Worm (Caenorhabditis elegans): ENCODE results near the gene mek-1.

DNA sequence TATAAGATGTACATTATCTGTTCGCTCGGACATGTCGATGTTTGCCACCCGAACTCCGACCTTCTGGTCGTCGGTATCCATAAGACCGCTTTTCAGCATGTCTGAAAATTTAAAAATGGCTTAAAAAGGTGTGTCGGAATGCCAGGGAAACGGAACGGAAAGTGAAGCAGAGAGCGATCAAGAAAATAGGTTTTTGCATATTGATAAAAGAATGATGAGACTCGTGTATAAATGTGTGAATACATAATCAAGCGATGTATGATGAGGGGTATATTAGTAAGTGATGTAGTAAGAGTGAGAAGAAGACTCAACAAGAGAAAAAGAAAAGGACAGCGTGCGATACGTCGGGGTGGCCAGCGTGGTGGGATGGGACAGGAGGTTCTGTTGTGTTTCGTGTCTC, 36.6 kb upstream of the mek-1 start, which contains the start of gene acl-12:
- TF ChIP-seq nhr-90 (tag; optimal IDR thresholded peaks at IDR 0.05), result no peak
- TF ChIP-seq hsf-1 (GFP tag; IDR thresholded peaks at IDR 0.05), result no peak
- no peak for TF ChIP-seq pha-4 (tag; optimal IDR thresholded peaks at IDR 0.05)
